Worm (Caenorhabditis elegans) whole organism, L2 larva: Measurements from ENCODE around the gene Y116A8C.20.

ENCODE experiments used
- C34F6.9 ChIP-seq: fragments of 150-350 bp; optimal IDR thresholded peaks from 2 replicates; lab custom pipeline; 2014; ENCODE audit warnings: missing biosample characterization, missing genetic modification characterization
- R02D3.7 ChIP-seq: fragments of 150-350 bp; optimal IDR thresholded peaks from 2 replicates; lab custom pipeline; 2014; ENCODE audit warnings: missing biosample characterization, missing genetic modification characterization
- ama-1 ChIP-seq: fragments of 150-350 bp; optimal IDR thresholded peaks from 2 replicates; lab custom pipeline; 2018; ENCODE audit warnings: inconsistent platforms
- dmd-4 ChIP-seq: sonication (generic microtip); optimal IDR thresholded peaks from 2 replicates; lab custom pipeline; 2017; ENCODE audit warnings: missing biosample characterization, missing genetic modification characterization
- lin-39 ChIP-seq: fragments of 150-350 bp; optimal IDR thresholded peaks from 2 replicates; lab custom pipeline; 2014; ENCODE audit warnings: missing biosample characterization, missing genetic modification reagents, missing genetic modification characterization
- mdl-1 ChIP-seq, 2 experiments: fragments of 150-350 bp in 1 of 2; sonication (generic microtip) in 1 of 2; optimal IDR thresholded peaks; 2 replicates each; lab custom pipeline; 2017; ENCODE audit warnings: missing biosample characterization in 2 of 2, missing genetic modification characterization in 2 of 2
- skn-1 ChIP-seq: sonication (generic microtip); optimal IDR thresholded peaks from 2 replicates; lab custom pipeline; 2017; ENCODE audit warnings: missing biosample characterization, missing genetic modification characterization
- ztf-4 ChIP-seq: fragments of 150-350 bp; optimal IDR thresholded peaks from 2 replicates; lab custom pipeline; 2014; ENCODE audit warnings: missing biosample characterization, missing genetic modification characterization

DNA sequence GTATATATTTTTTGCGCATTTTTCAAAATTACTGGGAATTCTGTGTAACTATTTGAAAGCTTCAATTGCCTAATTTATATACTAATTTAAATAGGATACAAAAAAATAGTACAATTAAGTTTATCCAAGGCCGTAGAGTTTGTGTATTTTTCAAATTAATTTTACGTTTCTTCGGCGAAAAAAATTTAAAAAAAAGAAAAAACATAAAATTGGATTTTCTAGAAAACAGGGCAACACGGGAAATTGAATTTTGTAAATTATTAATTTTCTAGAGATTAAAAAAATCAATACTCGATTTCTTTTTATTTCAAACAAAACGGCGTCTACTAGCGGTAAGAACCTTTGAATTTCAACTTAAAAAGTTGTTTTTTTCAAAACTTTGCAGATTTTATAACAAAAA lies 12.5 kb downstream of the Y116A8C.20 start, which contains the start of gene Y116A8C.23:
- TF ChIP-seq dmd-4 (no peak), R02D3.7 (tag; lab: Kevin White, UChicago) (no peak), ama-1 (lab: Kevin White, UChicago) (no peak), ztf-4 (tag; lab: Kevin White, UChicago) (no peak), C34F6.9 (tag; lab: Kevin White, UChicago) (no peak), lin-39 (tag; lab: Kevin White, UChicago) (no peak), mdl-1 (tag; optimal IDR thresholded peaks at IDR 0.05; lab: Kevin White, UChicago) (no peak), skn-1 (tag; lab: Kevin White, UChicago) (no peak)
